Fruit fly (Drosophila melanogaster): Measurements from ENCODE around the gene CG34148.

Gene CG34148

dm6 chr3R:21828040-21828526 is 50.4 kb downstream of the CG34148 start (continued):
- TF ChIP-seq CG34406 (GFP tag; optimal IDR thresholded peaks at IDR 0.05) (no peak), topi (GFP tag; optimal IDR thresholded peaks at IDR 0.05) (peak; percentile 35), CG8319 (GFP tag; optimal IDR thresholded peaks at IDR 0.05) (no peak), Sox15 (GFP tag; optimal IDR thresholded peaks at IDR 0.05) (no peak), achi (GFP tag; optimal IDR thresholded peaks at IDR 0.05) (no peak), lz (GFP tag; optimal IDR thresholded peaks at IDR 0.05) (peak; percentile 44), Gug (GFP tag; IDR thresholded peaks at IDR 0.05) (no peak), salr (GFP tag; optimal IDR thresholded peaks at IDR 0.05) (no peak), CG3919 (GFP tag; optimal IDR thresholded peaks at IDR 0.05) (no peak), CG10669 (GFP tag; optimal IDR thresholded peaks at IDR 0.05) (no peak), CG8119 (GFP tag; IDR thresholded peaks at IDR 0.05) (no peak; the same call in 2 of the 3 replicates), dac (GFP tag; optimal IDR thresholded peaks at IDR 0.05) (no peak), dsx (GFP tag; optimal IDR thresholded peaks at IDR 0.05; ENCODE audit: poor library complexity, severe bottlenecking) (no peak), CG7368 (GFP tag; optimal IDR thresholded peaks at IDR 0.05) (no peak), Eip93F (GFP tag; optimal IDR thresholded peaks at IDR 0.05) (no peak), CG6276 (GFP tag; optimal IDR thresholded peaks at IDR 0.05) (no peak)
